Fruit fly (Drosophila melanogaster): ENCODE results near the gene Ddr.

Ddr gene

DNA sequence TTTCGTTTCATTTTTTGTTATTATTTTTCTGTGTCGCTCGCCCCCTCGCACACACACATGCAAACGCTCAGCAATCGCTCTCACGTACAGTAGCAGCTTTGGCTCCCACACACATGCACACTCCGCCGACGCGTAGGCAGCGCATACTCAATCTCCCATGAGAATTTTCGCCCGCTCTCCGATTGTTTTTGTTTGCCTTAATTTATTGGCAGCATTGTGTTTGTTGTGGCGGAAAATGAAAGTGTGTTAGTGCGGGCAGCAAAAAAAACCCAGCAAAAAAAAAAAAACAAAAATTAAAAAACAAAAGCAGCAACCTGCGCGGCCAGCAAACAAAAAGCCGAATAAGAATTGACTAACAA is 71.4 kb downstream of the Ddr start (continued):
- TF ChIP-seq salr (GFP tag; optimal IDR thresholded peaks at IDR 0.05) (peak in 1 of 2 experiments; percentile 43), spab (GFP tag; optimal IDR thresholded peaks at IDR 0.05) (no peak), fkh (GFP tag; optimal IDR thresholded peaks at IDR 0.05) (no peak), CG6792 (GFP tag; optimal IDR thresholded peaks at IDR 0.05) (no peak), CG8632 (GFP tag; optimal IDR thresholded peaks at IDR 0.05) (no peak)

DNA sequence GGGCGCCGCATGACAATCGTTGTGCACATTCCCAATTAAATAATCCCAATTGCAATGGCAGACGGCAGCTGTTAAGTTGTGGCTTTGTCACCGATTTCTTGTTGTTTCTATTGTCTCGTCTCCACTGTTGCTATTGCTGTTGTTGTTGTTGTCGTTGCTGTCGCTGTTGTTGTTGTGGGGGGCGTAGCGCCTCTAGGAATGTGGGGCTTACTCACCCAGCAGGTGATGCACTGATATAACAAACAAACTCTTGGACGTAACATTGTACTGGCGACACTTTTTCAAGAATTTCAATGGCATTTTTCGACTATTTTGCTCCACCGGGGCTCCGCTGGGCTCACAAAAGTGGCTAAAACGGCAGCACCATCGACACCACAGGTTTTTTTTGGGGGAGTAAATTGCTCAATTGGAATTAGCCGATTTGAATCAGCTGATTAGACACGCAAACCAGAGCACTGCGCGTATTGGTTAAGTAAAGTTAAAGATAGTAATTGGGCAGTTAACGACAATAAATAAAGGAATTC is 85.0 kb downstream of the Ddr start:
- TF ChIP-seq salr (GFP tag; optimal IDR thresholded peaks at IDR 0.05) (no peak), Gug (GFP tag; IDR thresholded peaks at IDR 0.05) (no peak), topi (GFP tag; optimal IDR thresholded peaks at IDR 0.05) (no peak), dsx (GFP tag; optimal IDR thresholded peaks at IDR 0.05; ENCODE audit: poor library complexity, severe bottlenecking) (no peak), spab (GFP tag; optimal IDR thresholded peaks at IDR 0.05) (no peak), net (GFP tag; optimal IDR thresholded peaks at IDR 0.05) (no peak), Blimp-1 (GFP tag; optimal IDR thresholded peaks at IDR 0.05) (no peak), eg (GFP tag; IDR thresholded peaks at IDR 0.05) (no peak)

DNA sequence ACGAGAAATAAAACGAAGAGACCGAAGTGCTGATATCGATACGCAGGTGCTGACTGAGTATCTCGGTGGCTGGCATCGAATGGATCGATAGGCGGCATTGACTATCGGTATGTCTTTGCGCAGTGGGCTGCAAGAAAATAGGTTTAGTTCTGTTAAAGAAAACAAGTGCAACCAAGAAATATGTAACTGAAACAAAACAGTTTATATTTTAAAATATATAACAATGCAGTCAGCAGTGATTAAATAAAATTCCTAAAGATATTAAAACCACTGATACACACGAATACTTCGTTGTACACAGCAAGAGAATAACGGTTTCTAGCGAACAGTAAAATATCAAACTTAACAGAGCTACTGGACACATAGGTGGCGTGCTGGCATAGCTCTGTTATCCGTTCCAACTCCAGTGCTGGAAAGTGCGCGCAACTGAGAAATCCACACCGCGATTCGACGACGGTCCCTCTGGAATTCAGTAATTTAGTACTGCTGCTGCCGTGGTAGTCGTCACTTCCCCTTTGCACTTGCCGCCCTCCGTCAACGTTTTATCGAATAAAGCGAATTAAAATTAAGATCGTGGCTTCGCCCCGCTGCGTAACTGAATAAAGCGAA is 85.5 kb downstream of the Ddr start, which contains the start of the genes Pez and Cpr:
Gene Pez (minus strand): TSS at position 305 of the 609 bp plus-strand sequence.
Gene Cpr (plus strand): TSS at position 470 of the 609 bp plus-strand sequence.
- TF ChIP-seq pdm3 (GFP tag; optimal IDR thresholded peaks at IDR 0.05) (no peak), CG31627 (GFP tag; optimal IDR thresholded peaks at IDR 0.05) (peak; percentile 26), CG6276 (GFP tag; optimal IDR thresholded peaks at IDR 0.05) (no peak), eg (GFP tag; IDR thresholded peaks at IDR 0.05) (peak; percentile 56; the same call in 1 of the 3 replicates), esn (GFP tag; optimal IDR thresholded peaks at IDR 0.05) (peak; percentile 25), lz (GFP tag; optimal IDR thresholded peaks at IDR 0.05) (peak; percentile 24), cyc (GFP tag; optimal IDR thresholded peaks at IDR 0.05) (peak; percentile 21), dsx (GFP tag; optimal IDR thresholded peaks at IDR 0.05; ENCODE audit: poor library complexity, severe bottlenecking) (no peak), Eip93F (GFP tag; optimal IDR thresholded peaks at IDR 0.05) (peak; percentile 7), Sox14 (GFP tag; optimal IDR thresholded peaks at IDR 0.05) (peak; percentile 28), vri (GFP tag; optimal IDR thresholded peaks at IDR 0.05) (peak; percentile 33), CG11762 (GFP tag; optimal IDR thresholded peaks at IDR 0.05; ENCODE audit: insufficient read depth) (no peak), CG10631 (GFP tag; optimal IDR thresholded peaks at IDR 0.05) (no peak), achi (GFP tag; optimal IDR thresholded peaks at IDR 0.05) (no peak), CG6163 (GFP tag; IDR thresholded peaks at IDR 0.05) (peak; percentile 47), Smox (GFP tag; optimal IDR thresholded peaks at IDR 0.05) (no peak), Eip78C (GFP tag) (peak; percentile 47), CG7368 (GFP tag; optimal IDR thresholded peaks at IDR 0.05) (no peak), CG11294 (GFP tag; IDR thresholded peaks at IDR 0.05) (no peak), CG15336 (GFP tag; IDR thresholded peaks at IDR 0.05) (0 out of 2 replicates have a peak, but pooled peaks have one; percentile 6), Hr4 (GFP tag; optimal IDR thresholded peaks at IDR 0.05) (no peak), CG3919 (GFP tag; optimal IDR thresholded peaks at IDR 0.05) (no peak), Sox15 (GFP tag; optimal IDR thresholded peaks at IDR 0.05) (no peak), topi (GFP tag; optimal IDR thresholded peaks at IDR 0.05) (peak; percentile 23)

DNA sequence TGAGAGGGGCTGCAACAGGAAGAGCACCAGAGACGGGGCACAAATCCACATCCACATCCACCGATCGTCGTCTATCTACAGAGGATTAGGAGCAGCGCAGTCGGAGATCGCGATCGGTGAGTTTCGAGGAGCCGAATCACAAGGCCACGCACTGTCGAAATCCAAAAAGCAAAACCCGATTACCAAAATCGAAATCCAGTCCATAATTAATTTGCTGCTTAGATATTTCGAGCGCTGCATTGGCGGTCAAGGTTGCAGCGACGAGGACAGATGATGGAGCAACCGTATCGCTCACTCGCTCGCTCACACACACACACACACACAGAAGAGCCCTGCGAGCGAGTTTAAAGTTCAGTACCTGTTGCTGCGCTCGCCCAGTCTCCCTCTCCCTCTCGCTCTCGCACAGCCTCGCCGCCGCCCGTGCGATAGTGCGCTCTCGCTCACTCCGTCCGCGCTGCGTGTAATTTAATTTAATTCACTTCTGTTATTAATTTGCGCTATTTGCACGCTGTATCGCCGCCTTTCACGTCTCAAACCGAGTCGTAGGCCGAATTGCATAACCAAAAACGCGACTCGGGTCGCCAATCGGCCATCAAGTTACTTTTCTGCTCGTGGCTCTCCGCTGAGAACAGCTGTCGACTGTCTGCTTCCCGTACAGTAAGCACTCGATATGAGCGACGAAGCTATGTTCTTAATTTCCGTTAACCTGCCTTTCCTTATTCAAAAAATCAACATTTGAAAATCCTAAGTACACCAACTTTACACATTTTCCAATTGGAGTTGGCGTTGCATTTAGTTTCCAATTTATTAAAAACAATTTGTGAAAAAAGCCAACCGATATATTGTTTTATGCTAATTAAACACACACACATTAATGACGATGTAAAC is 86.3 kb downstream of the Ddr start:
- TF ChIP-seq Ets21C (GFP tag; optimal IDR thresholded peaks at IDR 0.05) (peak; percentile 42), net (GFP tag; optimal IDR thresholded peaks at IDR 0.05) (no peak), Blimp-1 (GFP tag; optimal IDR thresholded peaks at IDR 0.05) (peak; percentile 17), CG6163 (GFP tag; IDR thresholded peaks at IDR 0.05) (peak; percentile 37; the same call in 1 of the 3 replicates), CG10631 (GFP tag; optimal IDR thresholded peaks at IDR 0.05) (peak; percentile 32), CG15336 (GFP tag; IDR thresholded peaks at IDR 0.05) (peak; percentile 20; the same call in 1 of the 2 replicates), lz (GFP tag; optimal IDR thresholded peaks at IDR 0.05) (peak; percentile 54), acj6 (GFP tag; optimal IDR thresholded peaks at IDR 0.05) (peak; percentile 42), CG32006 (GFP tag; optimal IDR thresholded peaks at IDR 0.05) (no peak), achi (GFP tag; optimal IDR thresholded peaks at IDR 0.05) (peak; percentile 6), CG3919 (GFP tag; optimal IDR thresholded peaks at IDR 0.05) (no peak), eg (GFP tag; IDR thresholded peaks at IDR 0.05) (peak; percentile 40; the same call in 2 of the 3 replicates), CG3032 (tag; optimal IDR thresholded peaks at IDR 0.05) (peak; percentile 1), CG31627 (GFP tag; optimal IDR thresholded peaks at IDR 0.05) (peak; percentile 38), Lpt (GFP tag; optimal IDR thresholded peaks at IDR 0.05) (no peak), svp (GFP tag) (peak; percentile 95), CG11294 (GFP tag; IDR thresholded peaks at IDR 0.05) (no peak), CG8119 (GFP tag; IDR thresholded peaks at IDR 0.05) (peak; percentile 57), OdsH (GFP tag; optimal IDR thresholded peaks at IDR 0.05) (peak; percentile 64), Hr4 (GFP tag; optimal IDR thresholded peaks at IDR 0.05) (peak; percentile 44), pdm3 (GFP tag; optimal IDR thresholded peaks at IDR 0.05) (no peak), Hr39 (GFP tag; optimal IDR thresholded peaks at IDR 0.05) (peak; percentile 27)

Measured in whole organism, prepupa.